Worm (Caenorhabditis elegans) whole organism, L4 larva: ENCODE data around the gene nhr-60.

ENCODE experiments used
- F26F4.8 ChIP-seq: fragments of 200-800 bp; sonication (Bioruptor generic); conservative IDR thresholded peaks from 2 replicates; pipeline ENCODE4 v1.3.6; 2022; ENCODE audit warnings: missing genetic modification characterization, missing compliant biosample characterization
- R02D3.7 ChIP-seq: fragments of 150-350 bp; sonication (generic microtip); optimal IDR thresholded peaks from 3 replicates; lab custom pipeline; 2014; ENCODE audit warnings: missing biosample characterization, missing genetic modification characterization
- ama-1 ChIP-seq: fragments of 150-350 bp; optimal IDR thresholded peaks from 2 replicates; lab custom pipeline; 2014; ENCODE audit warnings: inconsistent platforms, mixed read lengths
- ceh-62 ChIP-seq: sonication (generic microtip); optimal IDR thresholded peaks from 2 replicates; lab custom pipeline; 2017; ENCODE audit warnings: missing biosample characterization, missing genetic modification characterization
- ctbp-1 ChIP-seq: fragments of 200-800 bp; sonication (Bioruptor generic); IDR thresholded peaks from 2 replicates; pipeline ENCODE4 v1.3.6; 2022; ENCODE audit warnings: missing genetic modification reagents, missing genetic modification characterization, missing compliant biosample characterization
- dpl-1 ChIP-seq: fragments of 150-350 bp; optimal IDR thresholded peaks from 2 replicates; lab custom pipeline; 2014; ENCODE audit warnings: missing biosample characterization, missing genetic modification reagents, missing genetic modification characterization
- egl-27 ChIP-seq: sonication (generic microtip); optimal IDR thresholded peaks from 3 replicates; lab custom pipeline; 2017; ENCODE audit warnings: missing biosample characterization, missing genetic modification reagents, missing genetic modification characterization
- hlh-30 ChIP-seq: sonication (generic microtip); optimal IDR thresholded peaks from 2 replicates; lab custom pipeline; 2017; ENCODE audit warnings: antibody characterized with exemption, mild to moderate bottlenecking, missing genetic modification characterization, missing compliant biosample characterization; ENCODE audit not compliant: insufficient read depth
- pqm-1 ChIP-seq: sonication (generic microtip); optimal IDR thresholded peaks from 2 replicates; lab custom pipeline; 2017; ENCODE audit warnings: missing biosample characterization, missing genetic modification characterization
- sdz-12 ChIP-seq: fragments of 200-800 bp; sonication (Bioruptor generic); optimal IDR thresholded peaks from 2 replicates; lab custom pipeline; 2018; ENCODE audit warnings: mild to moderate bottlenecking, missing genetic modification characterization, missing compliant biosample characterization
- skn-1 ChIP-seq: fragments of 150-350 bp; optimal IDR thresholded peaks from 2 replicates; lab custom pipeline; 2014; ENCODE audit warnings: missing biosample characterization, missing genetic modification characterization
- unc-130 ChIP-seq: sonication (generic microtip); optimal IDR thresholded peaks from 2 replicates; lab custom pipeline; 2016; ENCODE audit warnings: missing genetic modification reagents, missing genetic modification characterization, missing compliant biosample characterization
- unc-62 ChIP-seq, 3 experiments: fragments of 150-350 bp in 1 of 3; sonication (generic microtip); optimal IDR thresholded peaks in 2 of 3; peaks in 1 of 3; 1 replicate in 1 of 3; 2 replicates in 2 of 3; lab custom pipeline; 2014 to 2017; ENCODE audit warnings: missing biosample characterization in 3 of 3, missing genetic modification characterization in 3 of 3, missing genetic modification reagents in 3 of 3, missing genotype in 1 of 3
- ztf-11 ChIP-seq: fragments of 150-350 bp; optimal IDR thresholded peaks from 2 replicates; lab custom pipeline; 2014; ENCODE audit warnings: missing biosample characterization, missing genetic modification characterization

DNA sequence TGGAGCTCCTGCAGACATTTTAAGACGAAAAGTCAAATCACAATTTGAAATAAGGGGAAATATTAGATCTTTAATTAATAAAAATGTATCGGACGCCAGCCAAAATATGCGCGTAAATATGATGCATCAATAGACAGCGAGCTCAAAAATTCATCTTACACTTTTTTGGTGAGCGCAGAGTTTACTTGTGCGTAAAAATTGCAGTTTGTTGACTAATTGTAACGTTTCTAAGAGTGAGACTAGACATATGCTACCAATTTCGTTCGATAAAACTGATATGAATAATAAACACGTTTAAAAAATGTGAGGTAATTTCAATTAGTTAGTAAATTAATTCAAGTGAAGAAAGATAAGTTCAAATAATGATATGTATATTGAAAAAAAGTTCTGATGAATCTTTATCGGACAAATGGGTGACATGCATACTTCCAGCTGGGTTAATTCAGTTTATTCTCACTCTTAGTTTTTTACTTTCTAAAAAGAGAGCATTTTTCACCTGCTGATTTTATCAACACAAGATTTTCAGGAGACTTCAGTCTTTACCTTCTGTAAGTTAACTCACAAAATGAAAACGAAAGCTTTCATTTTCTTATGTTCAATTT lies 6.2 kb upstream of the nhr-60 start, which contains the start of the genes nhr-285 and irld-52:
- TF ChIP-seq skn-1 = no peak
- TF ChIP-seq ctbp-1 (GFP tag; lab: Robert Waterston, UW) = no peak
- TF ChIP-seq ceh-62 = no peak
- no peak for TF ChIP-seq hlh-30 (tag; lab: Kevin White, UChicago)
- no peak for TF ChIP-seq pqm-1 (tag; lab: Kevin White, UChicago)
- no peak for TF ChIP-seq unc-130 (GFP tag; lab: Kevin White, UChicago)
- no peak for TF ChIP-seq dpl-1 (GFP tag; lab: Kevin White, UChicago)
- no peak for TF ChIP-seq ama-1 (lab: Kevin White, UChicago)
- no peak for TF ChIP-seq F26F4.8
- TF ChIP-seq R02D3.7 (tag; lab: Kevin White, UChicago) = no peak
- no peak for TF ChIP-seq unc-62 (GFP tag; optimal IDR thresholded peaks at IDR 0.05 in 1 of 2; lab: Kevin White, UChicago)
- no peak for TF ChIP-seq unc-62 (tag; optimal IDR thresholded peaks at IDR 0.05; lab: Kevin White, UChicago)
- no peak for TF ChIP-seq sdz-12 (GFP tag; lab: Kevin White, UChicago)
- no peak for TF ChIP-seq egl-27 (tag; lab: Kevin White, UChicago)
- no peak for TF ChIP-seq ztf-11 (tag; lab: Kevin White, UChicago)
